Worm (Caenorhabditis elegans) whole organism, mixed stage, embryonic: ENCODE data around the gene Y73B6BL.14.

Experiments
- bed-3 ChIP-seq: fragments of 200-800 bp; sonication (Bioruptor generic); optimal IDR thresholded peaks from 3 replicates; lab custom pipeline; 2018; ENCODE audit warnings: mild to moderate bottlenecking, missing genetic modification characterization, moderate library complexity, missing compliant biosample characterization
- ceh-39 ChIP-seq: fragments of 150-350 bp; optimal IDR thresholded peaks from 2 replicates; lab custom pipeline; 2014; ENCODE audit warnings: missing biosample characterization, missing genetic modification characterization
- ceh-43 ChIP-seq: fragments of 200-800 bp; sonication (Bioruptor generic); optimal IDR thresholded peaks from 2 replicates; lab custom pipeline; 2018; ENCODE audit warnings: mild to moderate bottlenecking, missing genetic modification characterization, moderate library complexity, missing compliant biosample characterization
- ceh-83 ChIP-seq: fragments of 200-800 bp; sonication (Bioruptor generic); optimal IDR thresholded peaks from 2 replicates; lab custom pipeline; 2018; ENCODE audit warnings: mild to moderate bottlenecking, missing genetic modification characterization, missing compliant biosample characterization
- ces-1 ChIP-seq: fragments of 150-350 bp; optimal IDR thresholded peaks from 2 replicates; lab custom pipeline; 2014; ENCODE audit warnings: missing biosample characterization, missing genetic modification reagents, missing genetic modification characterization
- cnd-1 ChIP-seq: fragments of 200-800 bp; sonication (Bioruptor generic); optimal IDR thresholded peaks from 2 replicates; lab custom pipeline; 2018; ENCODE audit warnings: mild to moderate bottlenecking, missing genetic modification characterization, missing compliant biosample characterization
- drap-1 ChIP-seq: fragments of 200-800 bp; sonication (Bioruptor generic); optimal IDR thresholded peaks from 3 replicates; lab custom pipeline; 2018; ENCODE audit warnings: mild to moderate bottlenecking, missing genetic modification characterization, missing compliant biosample characterization
- elt-1 ChIP-seq: sonication (generic microtip); optimal IDR thresholded peaks from 2 replicates; lab custom pipeline; 2017; ENCODE audit warnings: missing genetic modification characterization, mild to moderate bottlenecking, missing compliant biosample characterization, antibody characterized with exemption, moderate library complexity, borderline replicate concordance; ENCODE audit not compliant: insufficient read depth
- elt-3 ChIP-seq: fragments of 150-350 bp; optimal IDR thresholded peaks from 2 replicates; lab custom pipeline; 2014; ENCODE audit warnings: missing biosample characterization, missing genetic modification characterization
- hlh-1 ChIP-seq: fragments of 150-350 bp; optimal IDR thresholded peaks from 2 replicates; lab custom pipeline; 2014; ENCODE audit warnings: missing biosample characterization, missing genetic modification reagents, missing genetic modification characterization
- lin-32 ChIP-seq: fragments of 200-800 bp; sonication (Bioruptor generic); optimal IDR thresholded peaks from 2 replicates; lab custom pipeline; 2018; ENCODE audit warnings: mild to moderate bottlenecking, missing genetic modification characterization, missing compliant biosample characterization
- lsy-2 ChIP-seq: fragments of 150-350 bp; optimal IDR thresholded peaks from 2 replicates; lab custom pipeline; 2014; ENCODE audit warnings: missing biosample characterization, missing genetic modification characterization
- mab-5 ChIP-seq: fragments of 150-350 bp; optimal IDR thresholded peaks from 2 replicates; lab custom pipeline; 2014; ENCODE audit warnings: missing biosample characterization, missing genetic modification characterization
- mep-1 ChIP-seq: fragments of 150-350 bp; optimal IDR thresholded peaks from 2 replicates; lab custom pipeline; 2017; ENCODE audit warnings: missing biosample characterization, missing genetic modification reagents, missing genetic modification characterization, inconsistent platforms
- mls-2 ChIP-seq: sonication (generic microtip); optimal IDR thresholded peaks from 2 replicates; lab custom pipeline; 2016; ENCODE audit warnings: mild to moderate bottlenecking, missing genetic modification characterization, moderate library complexity, missing compliant biosample characterization
- nhr-237 ChIP-seq: fragments of 150-350 bp; optimal IDR thresholded peaks from 2 replicates; lab custom pipeline; 2014; ENCODE audit warnings: missing biosample characterization, missing genetic modification characterization
- nhr-28 ChIP-seq: fragments of 150-350 bp; optimal IDR thresholded peaks from 2 replicates; lab custom pipeline; 2014; ENCODE audit warnings: missing biosample characterization, missing genetic modification characterization
- nhr-76 ChIP-seq: sonication (generic microtip); optimal IDR thresholded peaks from 2 replicates; lab custom pipeline; 2017; ENCODE audit warnings: missing biosample characterization, missing genetic modification characterization
- pha-4 ChIP-seq: fragments of 150-350 bp; optimal IDR thresholded peaks from 2 replicates; lab custom pipeline; 2018; ENCODE audit warnings: missing biosample characterization, missing genetic modification reagents, missing genetic modification characterization
- sem-2 ChIP-seq: fragments of 200-800 bp; sonication (Bioruptor generic); optimal IDR thresholded peaks from 2 replicates; lab custom pipeline; 2018; ENCODE audit warnings: mild to moderate bottlenecking, missing genetic modification characterization, missing compliant biosample characterization
- snpc-4 ChIP-seq: fragments of 150-350 bp; optimal IDR thresholded peaks from 2 replicates; lab custom pipeline; 2014; ENCODE audit warnings: missing biosample characterization, missing genetic modification characterization
- tbx-8 ChIP-seq: fragments of 200-800 bp; sonication (Bioruptor generic); optimal IDR thresholded peaks from 2 replicates; lab custom pipeline; 2018; ENCODE audit warnings: mild to moderate bottlenecking, missing genetic modification characterization, moderate library complexity, missing compliant biosample characterization
- unc-120 ChIP-seq: sonication (generic microtip); optimal IDR thresholded peaks from 2 replicates; lab custom pipeline; 2017; ENCODE audit warnings: missing genetic modification characterization, missing compliant biosample characterization; ENCODE audit not compliant: poor library complexity, severe bottlenecking
- unc-39 ChIP-seq: fragments of 150-350 bp; optimal IDR thresholded peaks from 2 replicates; lab custom pipeline; 2014; ENCODE audit warnings: missing biosample characterization, missing genetic modification characterization
- unc-62 ChIP-seq: fragments of 150-350 bp; optimal IDR thresholded peaks from 2 replicates; lab custom pipeline; 2014; ENCODE audit warnings: missing biosample characterization, missing genetic modification reagents, missing genetic modification characterization
- zip-8 ChIP-seq: fragments of 150-350 bp; optimal IDR thresholded peaks from 2 replicates; lab custom pipeline; 2014; ENCODE audit warnings: missing biosample characterization, missing genetic modification characterization
- ztf-11 ChIP-seq: fragments of 150-350 bp; optimal IDR thresholded peaks from 2 replicates; lab custom pipeline; 2014; ENCODE audit warnings: missing biosample characterization, missing genetic modification characterization

The Y73B6BL.14 gene

ce11 chrIV:6342876-6343275 lies at the start of gene Y73B6BL.14:
Y73B6BL.14 (minus strand) TSS chrIV:6342976.
- TF ChIP-seq tbx-8 (GFP tag; lab: Kevin White, UChicago) (no peak), nhr-237 (no peak), unc-120 (tag; lab: Kevin White, UChicago) (no peak), ces-1 (GFP tag; lab: Kevin White, UChicago) (no peak), nhr-76 (tag; lab: Kevin White, UChicago) (no peak), drap-1 (GFP tag; lab: Kevin White, UChicago) (no peak), ceh-39 (tag; lab: Kevin White, UChicago) (no peak), pha-4 (tag; lab: Kevin White, UChicago) (no peak), sem-2 (GFP tag; lab: Kevin White, UChicago) (no peak)

DNA sequence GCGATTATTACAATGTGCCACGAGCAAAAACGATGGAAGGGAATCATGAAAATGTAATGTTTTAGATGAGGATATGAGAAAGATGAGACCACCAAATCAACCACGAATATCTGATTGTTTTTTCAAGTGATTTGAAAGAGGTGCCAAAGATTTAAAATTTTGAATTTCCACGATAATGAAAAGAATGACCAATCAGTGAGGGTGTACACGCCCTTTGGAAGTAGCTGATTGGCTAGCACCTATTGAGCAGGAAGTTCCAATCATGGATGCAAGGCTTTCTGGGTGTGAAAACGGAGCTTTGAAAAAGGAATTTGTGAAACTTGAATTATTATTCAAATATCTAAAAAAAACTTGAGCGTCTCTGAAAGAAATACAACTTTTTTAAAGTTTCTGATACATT lies 48.8 kb upstream of the Y73B6BL.14 start:
- TF ChIP-seq mab-5 (tag; lab: Kevin White, UChicago) (no peak), bed-3 (GFP tag; lab: Kevin White, UChicago) (no peak), drap-1 (GFP tag; lab: Kevin White, UChicago) (no peak), snpc-4 (tag; lab: Kevin White, UChicago) (no peak), nhr-237 (no peak), sem-2 (GFP tag; lab: Kevin White, UChicago) (no peak), unc-120 (tag; lab: Kevin White, UChicago) (no peak), zip-8 (no peak)

DNA sequence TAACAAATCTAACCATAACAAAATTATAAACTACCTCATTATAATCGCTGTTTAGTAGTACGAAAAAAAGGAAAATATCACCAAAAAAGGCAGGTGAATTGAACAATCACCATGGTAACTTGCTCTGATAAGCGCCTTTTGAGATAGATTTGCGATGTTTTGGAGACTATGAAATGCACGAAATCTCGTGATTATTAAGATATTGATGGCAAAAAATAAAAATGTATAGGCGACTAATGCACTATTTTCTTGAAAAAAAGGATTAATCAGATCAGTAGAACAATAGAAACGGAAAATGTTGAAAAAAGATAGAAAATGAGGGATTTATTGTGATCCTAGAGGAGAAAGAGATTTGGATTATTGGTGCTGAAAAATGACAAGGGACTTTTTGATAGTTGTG lies 45.8 kb upstream of the Y73B6BL.14 start:
- TF ChIP-seq unc-62 (GFP tag; lab: Kevin White, UChicago): no peak
- no peak for TF ChIP-seq snpc-4 (tag; lab: Kevin White, UChicago)
- TF ChIP-seq unc-39: no peak
- no peak for TF ChIP-seq mab-5 (tag; lab: Kevin White, UChicago)
- no peak for TF ChIP-seq mls-2
- no peak for TF ChIP-seq unc-120 (tag; lab: Kevin White, UChicago)
- TF ChIP-seq elt-1 (tag; lab: Kevin White, UChicago): no peak
- no peak for TF ChIP-seq hlh-1
- no peak for TF ChIP-seq ceh-83
- TF ChIP-seq drap-1 (GFP tag; lab: Kevin White, UChicago): no peak
- no peak for TF ChIP-seq zip-8
- TF ChIP-seq, all 35 proteins: peak for 0

DNA sequence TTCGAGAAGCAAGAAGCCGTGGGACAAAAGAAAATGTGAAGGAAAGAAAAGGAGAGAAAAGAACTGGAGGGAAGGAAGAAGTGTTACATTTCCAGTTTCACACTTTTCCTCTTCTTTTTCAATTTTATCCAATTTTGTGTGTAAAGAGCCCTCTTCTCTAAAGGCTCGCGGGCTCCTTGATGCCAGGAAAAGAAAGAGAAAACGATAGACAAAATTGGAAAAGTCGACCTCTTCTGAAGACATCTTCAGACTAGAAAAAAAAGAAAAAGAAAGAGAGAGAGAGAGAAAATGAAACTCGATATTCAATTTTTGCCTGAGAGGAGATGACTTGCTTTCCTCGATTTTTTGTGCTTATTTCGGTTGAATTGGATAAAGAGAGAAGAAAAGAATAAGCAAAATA lies 42.2 kb upstream of the Y73B6BL.14 start:
- TF ChIP-seq lsy-2 (tag; lab: Kevin White, UChicago): no peak
- no peak for TF ChIP-seq elt-3 (tag; lab: Kevin White, UChicago)
- TF ChIP-seq ces-1 (GFP tag; lab: Kevin White, UChicago): peak; percentile 62

DNA sequence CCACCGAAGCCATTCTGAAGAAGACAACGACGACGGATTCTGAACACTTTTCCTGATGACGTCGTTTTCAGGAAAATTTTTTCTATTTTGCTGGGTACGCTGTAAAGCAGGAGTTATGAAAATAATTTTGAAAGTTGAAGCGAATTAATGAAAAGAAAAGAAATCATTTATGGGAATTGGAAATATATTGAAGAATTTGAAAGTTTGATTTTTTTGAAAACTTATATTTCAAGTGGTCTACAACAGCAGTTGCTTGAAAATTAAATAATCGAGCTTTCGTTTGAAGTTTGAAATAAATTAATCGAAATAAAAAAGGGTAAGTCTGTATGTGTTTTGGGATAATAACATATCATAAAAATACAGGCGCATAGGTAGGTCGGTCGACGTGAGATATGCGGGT lies 41.2 kb upstream of the Y73B6BL.14 start, which contains the start of gene shl-1:
TSS of gene shl-1 (minus strand) at position 101 of the 400 bp plus-strand sequence.
- TF ChIP-seq ceh-83: no peak
- no peak for TF ChIP-seq nhr-237
- no peak for TF ChIP-seq lin-32 (GFP tag; lab: Kevin White, UChicago)
- TF ChIP-seq mep-1 (tag; lab: Kevin White, UChicago): no peak
- no peak for TF ChIP-seq elt-1 (tag; lab: Kevin White, UChicago)
- no peak for TF ChIP-seq unc-62 (GFP tag; lab: Kevin White, UChicago)
- TF ChIP-seq hlh-1: no peak
- TF ChIP-seq nhr-28 (tag; lab: Kevin White, UChicago): no peak
- no peak for TF ChIP-seq zip-8
- TF ChIP-seq ztf-11: no peak
- TF ChIP-seq, all 35 proteins: peak for 0

ce11 chrIV:6378398-6378797 lies 35.6 kb upstream of the Y73B6BL.14 start:
- TF ChIP-seq ceh-43 (GFP tag; lab: Kevin White, UChicago) (no peak), lin-32 (GFP tag; lab: Kevin White, UChicago) (no peak), cnd-1 (tag; lab: Kevin White, UChicago) (no peak), elt-1 (tag; lab: Kevin White, UChicago) (no peak), ceh-39 (tag; lab: Kevin White, UChicago) (no peak), elt-3 (tag; lab: Kevin White, UChicago) (no peak), zip-8 (no peak)
